Worm (Caenorhabditis elegans) whole organism, L4/young adult: ENCODE measurements around the gene nhr-223.

Source experiments
- W03F9.2 ChIP-seq: fragments of 150-350 bp; optimal IDR thresholded peaks from 2 replicates; lab custom pipeline; 2014; ENCODE audit warnings: missing biosample characterization, missing genetic modification characterization
- dao-5 ChIP-seq: sonication (generic microtip); optimal IDR thresholded peaks from 2 replicates; lab custom pipeline; 2016; ENCODE audit warnings: missing genotype, missing genetic modification characterization, moderate library complexity, missing compliant biosample characterization

DNA sequence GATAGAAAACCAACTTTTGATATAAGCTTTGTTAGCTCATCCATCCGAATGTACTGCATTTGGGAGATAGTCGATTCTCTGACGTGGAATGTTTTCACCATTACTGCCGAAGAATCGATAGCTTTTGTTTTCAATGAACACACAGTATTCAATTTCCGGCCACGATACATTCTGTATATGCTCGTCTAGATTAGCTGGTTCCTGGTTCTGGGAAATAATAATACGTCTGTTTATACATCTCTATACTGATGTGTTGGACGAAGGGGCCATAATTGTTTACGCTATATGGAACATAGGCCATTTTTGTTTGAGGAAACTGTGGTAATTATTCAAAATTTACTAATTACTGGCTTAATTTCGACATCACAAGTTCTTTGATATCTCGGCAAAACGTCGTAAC, 46.1 kb upstream of the nhr-223 start, which contains the start of gene str-6:
- TF ChIP-seq dao-5 (tag; lab: Kevin White, UChicago) (no peak), W03F9.2 (no peak)
